Fruit fly (Drosophila melanogaster) whole organism, embryonic: ENCODE measurements around the gene CG18586.

ENCODE experiments used
- Adf1 ChIP-seq: fragments of 200-800 bp; sonication (Bioruptor generic); IDR thresholded peaks from 2 replicates; pipeline ENCODE4 v1.3.6; 2022; ENCODE audit warnings: missing biosample characterization, missing genetic modification characterization
- Bgb ChIP-seq: fragments of 200-800 bp; sonication (Bioruptor generic); IDR thresholded peaks from 2 replicates; pipeline ENCODE4 v1.3.6; 2022; ENCODE audit warnings: missing biosample characterization, missing genetic modification characterization; ENCODE audit not compliant: partially characterized antibody
- CG10979 ChIP-seq: fragments of 200-800 bp; sonication (Bioruptor generic); optimal IDR thresholded peaks from 2 replicates; lab custom pipeline; 2018; ENCODE audit warnings: missing biosample characterization, mild to moderate bottlenecking, missing genetic modification characterization, moderate library complexity
- CG12236 ChIP-seq: fragments of 200-800 bp; sonication (Bioruptor generic); optimal IDR thresholded peaks from 2 replicates; lab custom pipeline; 2016; ENCODE audit warnings: missing biosample characterization, missing genetic modification characterization
- CG13775 ChIP-seq: fragments of 200-800 bp; sonication (Bioruptor generic); optimal IDR thresholded peaks from 3 replicates; lab custom pipeline; 2017; ENCODE audit warnings: missing biosample characterization, mild to moderate bottlenecking, missing genetic modification characterization
- CG14667 ChIP-seq: fragments of 200-800 bp; sonication (Bioruptor generic); IDR thresholded peaks from 2 replicates; pipeline ENCODE4 v1.3.6; 2022; ENCODE audit warnings: missing biosample characterization, missing genetic modification characterization
- CG1603 ChIP-seq: fragments of 200-800 bp; sonication (Bioruptor generic); optimal IDR thresholded peaks from 2 replicates; lab custom pipeline; 2019; ENCODE audit warnings: missing biosample characterization, mild to moderate bottlenecking, missing genetic modification characterization, moderate library complexity
- CG16863 ChIP-seq: fragments of 200-800 bp; sonication (Bioruptor generic); optimal IDR thresholded peaks from 3 replicates; lab custom pipeline; 2016; ENCODE audit warnings: missing biosample characterization, missing genetic modification characterization
- CG18599 ChIP-seq: fragments of 200-800 bp; sonication (Bioruptor generic); optimal IDR thresholded peaks from 3 replicates; lab custom pipeline; 2017; ENCODE audit warnings: missing biosample characterization, missing genetic modification characterization, mild to moderate bottlenecking, moderate library complexity, missing genetic modification reagents
- CG31224 ChIP-seq: fragments of 200-800 bp; sonication (Bioruptor generic); IDR thresholded peaks from 2 replicates; pipeline ENCODE4 v1.3.6; 2022; ENCODE audit warnings: missing biosample characterization, missing genetic modification characterization
- CG31365 ChIP-seq: fragments of 200-800 bp; sonication (Bioruptor generic); optimal IDR thresholded peaks from 2 replicates; lab custom pipeline; 2018; ENCODE audit warnings: missing biosample characterization, mild to moderate bottlenecking, missing genetic modification characterization
- CG3407 ChIP-seq: fragments of 200-800 bp; sonication (Bioruptor generic); optimal IDR thresholded peaks from 2 replicates; lab custom pipeline; 2018; ENCODE audit warnings: missing biosample characterization, mild to moderate bottlenecking, missing genetic modification characterization
- CG7786 ChIP-seq: fragments of 200-800 bp; sonication (Bioruptor generic); optimal IDR thresholded peaks from 2 replicates; lab custom pipeline; 2016; ENCODE audit warnings: missing biosample characterization, missing genetic modification characterization
- CG7987 ChIP-seq: fragments of 200-800 bp; sonication (Bioruptor generic); optimal IDR thresholded peaks from 2 replicates; lab custom pipeline; 2018; ENCODE audit warnings: missing biosample characterization, mild to moderate bottlenecking, missing genetic modification characterization, moderate library complexity
- CG9437 ChIP-seq: fragments of 200-800 bp; sonication (Bioruptor generic); optimal IDR thresholded peaks from 2 replicates; lab custom pipeline; 2018; ENCODE audit warnings: missing biosample characterization, mild to moderate bottlenecking, missing genetic modification characterization
- Dbx ChIP-seq: fragments of 200-800 bp; sonication (Bioruptor generic); IDR thresholded peaks from 3 replicates; pipeline ENCODE4 v1.3.6; 2022; ENCODE audit warnings: missing biosample characterization, missing genetic modification characterization
- Deaf1 ChIP-seq: fragments of 200-800 bp; optimal IDR thresholded peaks from 3 replicates; lab custom pipeline; 2019; ENCODE audit warnings: missing biosample characterization, mild to moderate bottlenecking, missing genetic modification characterization, moderate library complexity
- Dll ChIP-seq: fragments of 200-800 bp; sonication (Bioruptor generic); IDR thresholded peaks from 4 replicates; pipeline ENCODE4 v1.3.6; 2022; ENCODE audit warnings: missing biosample characterization, missing genetic modification characterization; ENCODE audit not compliant: partially characterized antibody
- Doc2 ChIP-seq: fragments of 200-800 bp; sonication (Bioruptor generic); IDR thresholded peaks from 2 replicates; pipeline ENCODE4 v1.3.6; 2022; ENCODE audit warnings: missing biosample characterization, missing genetic modification characterization
- Jarid2 ChIP-seq: fragments of 200-800 bp; sonication (Bioruptor generic); optimal IDR thresholded peaks from 3 replicates; lab custom pipeline; 2017; ENCODE audit warnings: mild to moderate bottlenecking, missing biosample characterization, missing genetic modification reagents, missing genetic modification characterization
- Nf-YA ChIP-seq: fragments of 200-800 bp; sonication (Bioruptor generic); IDR thresholded peaks from 2 replicates; pipeline ENCODE4 v1.3.6; 2022; ENCODE audit warnings: missing biosample characterization, missing genetic modification characterization
- Nf-YC ChIP-seq: fragments of 200-800 bp; optimal IDR thresholded peaks from 3 replicates; lab custom pipeline; 2019; ENCODE audit warnings: missing biosample characterization, mild to moderate bottlenecking, missing genetic modification characterization, moderate library complexity
- NfI ChIP-seq: fragments of 200-800 bp; sonication (Bioruptor generic); optimal IDR thresholded peaks from 3 replicates; lab custom pipeline; 2018; ENCODE audit warnings: missing biosample characterization, mild to moderate bottlenecking, missing genetic modification characterization, moderate library complexity
- Sin3A ChIP-seq: fragments of >200 bp; optimal IDR thresholded peaks from 2 replicates; lab custom pipeline; 2018
- Stat92E ChIP-seq, 3 experiments: fragments of >200 bp in 2 of 3; fragments of 200-800 bp in 1 of 3; sonication (Bioruptor generic) in 1 of 3; optimal IDR thresholded peaks; 2 replicates each; lab custom pipeline; 2017 to 2019; ENCODE audit warnings: missing biosample characterization in 3 of 3, missing genetic modification characterization in 3 of 3, mild to moderate bottlenecking in 1 of 3, moderate library complexity in 1 of 3
- ab ChIP-seq: fragments of 200-800 bp; sonication (Bioruptor generic); optimal IDR thresholded peaks from 2 replicates; lab custom pipeline; 2016; ENCODE audit warnings: missing biosample characterization, missing genetic modification characterization
- ac ChIP-seq: fragments of 200-800 bp; sonication (Bioruptor generic); optimal IDR thresholded peaks from 3 replicates; lab custom pipeline; 2017; ENCODE audit warnings: missing biosample characterization, mild to moderate bottlenecking, missing genetic modification characterization
- al ChIP-seq: fragments of 200-800 bp; sonication (Bioruptor generic); IDR thresholded peaks from 2 replicates; pipeline ENCODE4 v1.3.6; 2022; ENCODE audit warnings: missing biosample characterization, missing genetic modification characterization
- aop ChIP-seq: fragments of 200-800 bp; sonication (Bioruptor generic); IDR thresholded peaks from 2 replicates; pipeline ENCODE4 v1.3.6; 2022; ENCODE audit warnings: missing biosample characterization, missing genetic modification characterization
- ato ChIP-seq: fragments of 200-800 bp; sonication (Bioruptor generic); IDR thresholded peaks from 2 replicates; pipeline ENCODE4 v1.3.6; 2022; ENCODE audit warnings: missing biosample characterization, missing genetic modification characterization; ENCODE audit not compliant: partially characterized antibody
- az2 ChIP-seq: fragments of 200-800 bp; sonication (Bioruptor generic); optimal IDR thresholded peaks from 3 replicates; lab custom pipeline; 2016; ENCODE audit warnings: missing biosample characterization, missing genetic modification characterization
- btn ChIP-seq: fragments of 200-800 bp; sonication (Bioruptor generic); optimal IDR thresholded peaks from 2 replicates; lab custom pipeline; 2016; ENCODE audit warnings: missing biosample characterization, missing genetic modification characterization
- chm ChIP-seq: fragments of 200-800 bp; sonication (Bioruptor generic); IDR thresholded peaks from 2 replicates; pipeline ENCODE4 v1.3.6; 2022; ENCODE audit warnings: missing biosample characterization, missing genetic modification characterization
- fd64A ChIP-seq: fragments of 200-800 bp; sonication (Bioruptor generic); optimal IDR thresholded peaks from 3 replicates; lab custom pipeline; 2018; ENCODE audit warnings: missing biosample characterization, mild to moderate bottlenecking, missing genetic modification characterization
- kni ChIP-seq: fragments of 200-800 bp; sonication (Bioruptor generic); optimal IDR thresholded peaks from 3 replicates; lab custom pipeline; 2017; ENCODE audit warnings: mild to moderate bottlenecking, missing biosample characterization, missing genetic modification reagents, missing genetic modification characterization
- lbe ChIP-seq: fragments of 200-800 bp; sonication (Bioruptor generic); optimal IDR thresholded peaks from 2 replicates; lab custom pipeline; 2016; ENCODE audit warnings: missing biosample characterization, mild to moderate bottlenecking, missing genetic modification characterization
- lola ChIP-seq, 3 experiments: fragments of >200 bp in 2 of 3; fragments of 200-800 bp in 1 of 3; sonication (Bioruptor generic) in 1 of 3; optimal IDR thresholded peaks; 2 replicates each; lab custom pipeline; 2017 to 2019; ENCODE audit warnings: missing biosample characterization in 3 of 3, missing genetic modification characterization in 3 of 3, mild to moderate bottlenecking in 1 of 3, moderate library complexity in 1 of 3
- pros ChIP-seq: fragments of 200-800 bp; sonication (Bioruptor generic); optimal IDR thresholded peaks from 3 replicates; lab custom pipeline; 2019; ENCODE audit warnings: missing biosample characterization, mild to moderate bottlenecking, missing genetic modification characterization, moderate library complexity
- run ChIP-seq: fragments of 200-800 bp; sonication (Bioruptor generic); optimal IDR thresholded peaks from 3 replicates; lab custom pipeline; 2018; ENCODE audit warnings: missing biosample characterization, mild to moderate bottlenecking, missing genetic modification characterization
- sd ChIP-seq: fragments of 200-800 bp; sonication (Bioruptor generic); optimal IDR thresholded peaks from 3 replicates; lab custom pipeline; 2018; ENCODE audit warnings: missing biosample characterization, mild to moderate bottlenecking, missing genetic modification characterization, moderate library complexity
- sna ChIP-seq: fragments of 200-800 bp; sonication (Bioruptor generic); IDR thresholded peaks from 2 replicates; pipeline ENCODE4 v1.3.6; 2022; ENCODE audit warnings: missing biosample characterization, missing genetic modification characterization; ENCODE audit not compliant: partially characterized antibody
- stwl ChIP-seq: fragments of 200-800 bp; sonication (Bioruptor generic); optimal IDR thresholded peaks from 3 replicates; lab custom pipeline; 2018; ENCODE audit warnings: missing biosample characterization, mild to moderate bottlenecking, missing genetic modification characterization, moderate library complexity
- tin ChIP-seq: fragments of 200-800 bp; sonication (Bioruptor generic); optimal IDR thresholded peaks from 3 replicates; lab custom pipeline; 2016; ENCODE audit warnings: missing biosample characterization, missing genetic modification characterization
- tna ChIP-seq: fragments of 200-800 bp; sonication (Bioruptor generic); IDR thresholded peaks from 2 replicates; pipeline ENCODE4 v1.3.6; 2022; ENCODE audit warnings: missing biosample characterization, missing genetic modification characterization; ENCODE audit not compliant: partially characterized antibody
- tup ChIP-seq: fragments of 200-800 bp; sonication (Bioruptor generic); optimal IDR thresholded peaks from 2 replicates; lab custom pipeline; 2016; ENCODE audit warnings: missing biosample characterization, mild to moderate bottlenecking, missing genetic modification characterization, moderate library complexity
- tx ChIP-seq: fragments of 200-800 bp; sonication (Bioruptor generic); optimal IDR thresholded peaks from 2 replicates; lab custom pipeline; 2016; ENCODE audit warnings: missing biosample characterization, missing genetic modification characterization
- unpg ChIP-seq: fragments of 200-800 bp; sonication (Bioruptor generic); optimal IDR thresholded peaks from 3 replicates; lab custom pipeline; 2018; ENCODE audit warnings: missing biosample characterization, mild to moderate bottlenecking, missing genetic modification characterization, moderate library complexity
- vvl ChIP-seq: fragments of 200-800 bp; sonication (Bioruptor generic); IDR thresholded peaks from 2 replicates; pipeline ENCODE4 v1.3.6; 2022; ENCODE audit warnings: missing biosample characterization, missing genetic modification characterization
- zen2 ChIP-seq: fragments of 200-800 bp; sonication (Bioruptor generic); IDR thresholded peaks from 3 replicates; pipeline ENCODE4 v1.3.6; 2022; ENCODE audit warnings: missing biosample characterization, missing genetic modification characterization; ENCODE audit not compliant: partially characterized antibody

Gene CG18586

DNA sequence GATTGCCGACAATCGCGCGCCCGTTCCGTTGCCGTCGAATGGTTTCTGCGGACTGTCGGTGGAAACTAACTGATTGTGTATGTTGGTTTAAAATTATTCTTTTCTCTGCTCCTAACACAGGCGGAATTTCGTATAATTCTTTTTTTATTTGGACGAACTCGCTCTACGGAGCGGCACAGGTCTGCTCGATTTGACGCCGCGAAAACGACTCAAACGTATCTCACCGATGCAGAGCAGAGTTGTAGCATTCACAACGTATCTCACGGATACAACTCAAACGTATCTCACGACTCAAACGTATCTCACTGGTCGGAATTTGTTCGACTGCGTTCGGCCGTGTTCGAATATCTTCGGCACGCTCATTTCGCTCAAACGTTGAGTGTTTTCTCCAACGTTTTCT, 27.6 kb upstream of the CG18586 start, which contains the start of gene vn (continued):
- TF ChIP-seq al (GFP tag; lab: Robert Waterston, UW) (no peak), CG1603 (tag; lab: Kevin White, UChicago) (no peak), lola (GFP tag; optimal IDR thresholded peaks at IDR 0.05; lab: Kevin White, UChicago) (no peak), NfI (peak; percentile 18), kni (GFP tag; lab: Kevin White, UChicago) (peak; percentile 41), CG9437 (GFP tag; lab: Kevin White, UChicago) (peak; percentile 16), sd (tag; lab: Kevin White, UChicago) (peak; percentile 79), Doc2 (no peak), CG12236 (GFP tag; lab: Kevin White, UChicago) (no peak), CG10979 (tag; lab: Kevin White, UChicago) (no peak), Adf1 (GFP tag; lab: Robert Waterston, UW) (peak; percentile 51; the same call in 1 of the 2 replicates), ac (GFP tag; lab: Kevin White, UChicago) (no peak), Stat92E (GFP tag; optimal IDR thresholded peaks at IDR 0.05; lab: Kevin White, UChicago) (peak in 1 of 3 experiments; percentile 31), az2 (GFP tag; lab: Kevin White, UChicago) (no peak), sna (GFP tag; lab: Robert Waterston, UW) (0 out of 2 replicates have a peak, but pooled peaks have one; percentile 51), CG7987 (GFP tag; lab: Kevin White, UChicago) (peak; percentile 6), zen2 (GFP tag; lab: Robert Waterston, UW) (peak; percentile 57; the same call in 2 of the 3 replicates), fd64A (GFP tag; lab: Kevin White, UChicago) (no peak), Dbx (GFP tag; lab: Robert Waterston, UW) (peak; percentile 47; the same call in 2 of the 3 replicates), tna (GFP tag; lab: Robert Waterston, UW) (peak; percentile 55; the same call in 1 of the 2 replicates), unpg (GFP tag; lab: Kevin White, UChicago) (no peak), CG3407 (GFP tag; lab: Kevin White, UChicago) (no peak), CG31224 (no peak), tx (GFP tag; lab: Kevin White, UChicago) (no peak), ab (GFP tag; lab: Kevin White, UChicago) (no peak), CG7786 (no peak), CG16863 (GFP tag; lab: Kevin White, UChicago) (peak; percentile 3), Nf-YA (0 out of 2 replicates have a peak, but pooled peaks have one; percentile 6), Jarid2 (GFP tag; lab: Kevin White, UChicago) (peak; percentile 96), lbe (GFP tag; lab: Kevin White, UChicago) (no peak), CG18599 (GFP tag; lab: Kevin White, UChicago) (no peak), Nf-YC (peak; percentile 80), Deaf1 (tag; lab: Kevin White, UChicago) (peak; percentile 97), Dll (peak; percentile 38; the same call in 1 of the 4 replicates), tin (GFP tag; lab: Kevin White, UChicago) (no peak), run (tag; lab: Kevin White, UChicago) (no peak), vvl (GFP tag; lab: Robert Waterston, UW) (no peak; the same call in none of the 2 replicates), CG14667 (no peak), CG13775 (GFP tag; lab: Kevin White, UChicago) (peak; percentile 3), pros (GFP tag; lab: Kevin White, UChicago) (peak; percentile 34), stwl (tag; lab: Kevin White, UChicago) (no peak), ato (peak; percentile 40; the same call in 1 of the 2 replicates), aop (GFP tag; lab: Robert Waterston, UW) (no peak), Bgb (GFP tag; lab: Robert Waterston, UW) (peak; percentile 76), chm (GFP tag; lab: Robert Waterston, UW) (peak; percentile 78), CG31365 (tag; lab: Kevin White, UChicago) (no peak), tup (GFP tag; lab: Kevin White, UChicago) (no peak), btn (no peak), Sin3A (lab: Kevin White, UChicago) (no peak)
